Worm (Caenorhabditis elegans) whole organism, L4 larva: Measurements from ENCODE around the gene F25B3.5.

Experiments
- F26F4.8 ChIP-seq: fragments of 200-800 bp; sonication (Bioruptor generic); conservative IDR thresholded peaks from 2 replicates; pipeline ENCODE4 v1.3.6; 2022; ENCODE audit warnings: missing genetic modification characterization, missing compliant biosample characterization
- F49E8.2 ChIP-seq: sonication (generic microtip); optimal IDR thresholded peaks from 2 replicates; lab custom pipeline; 2016; ENCODE audit warnings: missing compliant biosample characterization, mild to moderate bottlenecking, missing genetic modification characterization, borderline replicate concordance
- T26A8.4 ChIP-seq: fragments of 200-800 bp; sonication (Bioruptor generic); IDR thresholded peaks from 2 replicates; pipeline ENCODE4 v1.3.6; 2022; ENCODE audit warnings: missing genetic modification characterization, missing compliant biosample characterization
- Y5F2A.4 ChIP-seq: fragments of 200-800 bp; sonication (Bioruptor generic); optimal IDR thresholded peaks from 2 replicates; lab custom pipeline; 2018; ENCODE audit warnings: mild to moderate bottlenecking, missing genetic modification characterization, missing compliant biosample characterization
- aly-2 ChIP-seq: sonication (generic microtip); optimal IDR thresholded peaks from 2 replicates; lab custom pipeline; 2018; ENCODE audit warnings: missing biosample characterization, missing genetic modification characterization
- arid-1 ChIP-seq: fragments of 200-800 bp; sonication (Bioruptor generic); conservative IDR thresholded peaks from 2 replicates; pipeline ENCODE4 v1.3.6; 2022; ENCODE audit warnings: missing genetic modification reagents, missing genetic modification characterization, missing compliant biosample characterization
- attf-4 ChIP-seq: sonication (generic microtip); optimal IDR thresholded peaks from 3 replicates; lab custom pipeline; 2017; ENCODE audit warnings: missing biosample characterization, missing genetic modification characterization
- ceh-44 ChIP-seq: fragments of 200-800 bp; sonication (Bioruptor generic); IDR thresholded peaks from 2 replicates; pipeline ENCODE4 v1.3.6; 2022; ENCODE audit warnings: missing genetic modification reagents, missing genetic modification characterization, missing compliant biosample characterization
- ceh-62 ChIP-seq: sonication (generic microtip); optimal IDR thresholded peaks from 2 replicates; lab custom pipeline; 2017; ENCODE audit warnings: missing biosample characterization, missing genetic modification characterization
- ceh-82 ChIP-seq: sonication (generic microtip); optimal IDR thresholded peaks from 2 replicates; lab custom pipeline; 2017; ENCODE audit warnings: missing biosample characterization, missing genetic modification characterization
- ctbp-1 ChIP-seq: fragments of 200-800 bp; sonication (Bioruptor generic); IDR thresholded peaks from 2 replicates; pipeline ENCODE4 v1.3.6; 2022; ENCODE audit warnings: missing genetic modification reagents, missing genetic modification characterization, missing compliant biosample characterization
- daf-12 ChIP-seq: fragments of 150-350 bp; optimal IDR thresholded peaks from 2 replicates; lab custom pipeline; 2014; ENCODE audit warnings: missing biosample characterization, missing genetic modification reagents, missing genetic modification characterization
- daf-8 ChIP-seq: fragments of 200-800 bp; sonication (Bioruptor generic); IDR thresholded peaks from 2 replicates; pipeline ENCODE4 v1.3.6; 2022; ENCODE audit warnings: missing genetic modification characterization, missing compliant biosample characterization
- dpl-1 ChIP-seq: fragments of 150-350 bp; optimal IDR thresholded peaks from 2 replicates; lab custom pipeline; 2014; ENCODE audit warnings: missing biosample characterization, missing genetic modification reagents, missing genetic modification characterization
- dve-1 ChIP-seq: sonication (generic microtip); optimal IDR thresholded peaks from 2 replicates; lab custom pipeline; 2017; ENCODE audit warnings: antibody characterized with exemption, mild to moderate bottlenecking, missing genetic modification characterization, missing compliant biosample characterization; ENCODE audit not compliant: insufficient read depth
- egl-43 ChIP-seq: fragments of 200-800 bp; sonication (Bioruptor generic); IDR thresholded peaks from 2 replicates; pipeline ENCODE4 v1.3.6; 2022; ENCODE audit warnings: missing genetic modification reagents, missing genetic modification characterization, missing compliant biosample characterization
- gei-8 ChIP-seq: fragments of 200-800 bp; sonication (Bioruptor generic); optimal IDR thresholded peaks from 2 replicates; lab custom pipeline; 2018; ENCODE audit warnings: mild to moderate bottlenecking, missing genetic modification characterization, missing compliant biosample characterization
- hif-1 ChIP-seq, 2 experiments: sonication (generic microtip); optimal IDR thresholded peaks; 2 replicates each; lab custom pipeline; 2016 to 2017; ENCODE audit warnings: missing compliant biosample characterization in 2 of 2, missing genetic modification characterization in 2 of 2, missing genetic modification reagents in 2 of 2, missing genotype in 2 of 2, mild to moderate bottlenecking in 1 of 2
- hlh-11 ChIP-seq: fragments of 200-800 bp; sonication (Bioruptor generic); optimal IDR thresholded peaks from 2 replicates; lab custom pipeline; 2018; ENCODE audit warnings: mild to moderate bottlenecking, missing genetic modification characterization, missing compliant biosample characterization
- jun-1 ChIP-seq: fragments of 150-350 bp; optimal IDR thresholded peaks from 2 replicates; lab custom pipeline; 2014; ENCODE audit warnings: missing biosample characterization, missing genetic modification reagents, missing genetic modification characterization
- lin-1 ChIP-seq: fragments of 200-800 bp; sonication (Bioruptor generic); IDR thresholded peaks from 2 replicates; pipeline ENCODE4 v1.3.6; 2022; ENCODE audit warnings: missing genetic modification reagents, missing genetic modification characterization, missing compliant biosample characterization
- lin-15B ChIP-seq: fragments of 150-350 bp; sonication (generic microtip); optimal IDR thresholded peaks from 3 replicates; lab custom pipeline; 2014; ENCODE audit warnings: missing biosample characterization, missing genetic modification characterization
- lin-39 ChIP-seq: fragments of 150-350 bp; optimal IDR thresholded peaks from 2 replicates; lab custom pipeline; 2014; ENCODE audit warnings: missing biosample characterization, missing genetic modification reagents, missing genetic modification characterization
- lir-3 ChIP-seq: sonication (generic microtip); optimal IDR thresholded peaks from 2 replicates; lab custom pipeline; 2016; ENCODE audit warnings: mild to moderate bottlenecking, missing genetic modification characterization, missing compliant biosample characterization
- lsy-2 ChIP-seq, 2 experiments: fragments of 150-350 bp in 1 of 2; sonication (generic microtip) in 1 of 2; optimal IDR thresholded peaks; 2 replicates each; lab custom pipeline; 2014 to 2017; ENCODE audit warnings: missing biosample characterization in 2 of 2, missing genetic modification characterization in 2 of 2
- madf-5 ChIP-seq, 2 experiments: fragments of 200-800 bp; sonication (Bioruptor generic); IDR thresholded peaks; 2 replicates each; pipeline ENCODE4 v1.3.6; 2022; ENCODE audit warnings: missing compliant biosample characterization in 2 of 2, missing genetic modification characterization in 2 of 2
- madf-9 ChIP-seq: fragments of 200-800 bp; sonication (Bioruptor generic); conservative IDR thresholded peaks from 2 replicates; pipeline ENCODE4 v1.3.6; 2022; ENCODE audit warnings: missing genetic modification reagents, missing genetic modification characterization, missing compliant biosample characterization
- mdt-29 ChIP-seq: fragments of 200-800 bp; sonication (Bioruptor generic); IDR thresholded peaks from 2 replicates; pipeline ENCODE4 v1.3.6; 2022; ENCODE audit warnings: missing genetic modification reagents, missing genetic modification characterization, missing compliant biosample characterization
- mep-1 ChIP-seq: fragments of 150-350 bp; sonication (generic microtip); optimal IDR thresholded peaks from 3 replicates; lab custom pipeline; 2014; ENCODE audit warnings: missing biosample characterization, missing genetic modification characterization
- nhr-11 ChIP-seq: fragments of 150-350 bp; optimal IDR thresholded peaks from 2 replicates; lab custom pipeline; 2014; ENCODE audit warnings: missing biosample characterization, missing genetic modification characterization
- nhr-111 ChIP-seq: fragments of 200-800 bp; sonication (Bioruptor generic); optimal IDR thresholded peaks from 2 replicates; lab custom pipeline; 2018; ENCODE audit warnings: mild to moderate bottlenecking, missing genetic modification characterization, missing compliant biosample characterization
- nhr-25 ChIP-seq: sonication (generic microtip); optimal IDR thresholded peaks from 2 replicates; lab custom pipeline; 2017; ENCODE audit warnings: missing genetic modification characterization, mild to moderate bottlenecking, missing compliant biosample characterization, antibody characterized with exemption, moderate library complexity, borderline replicate concordance; ENCODE audit not compliant: insufficient read depth
- nhr-42 ChIP-seq: fragments of 200-800 bp; sonication (Bioruptor generic); IDR thresholded peaks from 2 replicates; pipeline ENCODE4 v1.3.6; 2022; ENCODE audit warnings: missing genetic modification characterization, missing compliant biosample characterization
- nhr-6 ChIP-seq: fragments of 150-350 bp; optimal IDR thresholded peaks from 2 replicates; lab custom pipeline; 2014; ENCODE audit warnings: missing biosample characterization, missing genetic modification characterization
- pha-4 ChIP-seq, 2 experiments: fragments of 150-350 bp in 1 of 2; fragments of 200-800 bp in 1 of 2; sonication (Bioruptor generic) in 1 of 2; IDR thresholded peaks in 1 of 2; optimal IDR thresholded peaks in 1 of 2; 2 replicates each; pipeline versions ENCODE4 v1.3.6 to Lab custom; 2014 to 2022; ENCODE audit warnings: missing genetic modification characterization in 2 of 2, missing genetic modification reagents in 2 of 2, missing biosample characterization in 1 of 2, missing compliant biosample characterization in 1 of 2
- php-3 ChIP-seq: fragments of 200-800 bp; sonication (Bioruptor generic); IDR thresholded peaks from 2 replicates; pipeline ENCODE4 v1.3.6; 2022; ENCODE audit warnings: missing genetic modification reagents, missing genetic modification characterization, missing compliant biosample characterization
- rbr-2 ChIP-seq: sonication (generic microtip); optimal IDR thresholded peaks from 2 replicates; lab custom pipeline; 2016; ENCODE audit warnings: missing genotype, missing genetic modification characterization, missing compliant biosample characterization
- set-16 ChIP-seq: fragments of 200-800 bp; sonication (Bioruptor generic); IDR thresholded peaks from 2 replicates; pipeline ENCODE4 v1.3.6; 2022; ENCODE audit warnings: missing genetic modification reagents, missing genetic modification characterization, missing compliant biosample characterization
- snpc-1.2 ChIP-seq: fragments of 200-800 bp; sonication (Bioruptor generic); IDR thresholded peaks from 2 replicates; pipeline ENCODE4 v1.3.6; 2022; ENCODE audit warnings: missing genetic modification reagents, missing genetic modification characterization, missing compliant biosample characterization
- snpc-4 ChIP-seq: fragments of 150-350 bp; optimal IDR thresholded peaks from 2 replicates; lab custom pipeline; 2014; ENCODE audit warnings: missing biosample characterization, missing genetic modification characterization
- spr-1 ChIP-seq: sonication (generic microtip); optimal IDR thresholded peaks from 2 replicates; lab custom pipeline; 2016; ENCODE audit warnings: mild to moderate bottlenecking, missing genetic modification characterization, missing compliant biosample characterization
- spr-3 ChIP-seq: fragments of 200-800 bp; sonication (Bioruptor generic); optimal IDR thresholded peaks from 2 replicates; lab custom pipeline; 2018; ENCODE audit warnings: mild to moderate bottlenecking, missing genetic modification characterization, missing compliant biosample characterization
- tra-1 ChIP-seq: fragments of 200-800 bp; sonication (Bioruptor generic); IDR thresholded peaks from 2 replicates; pipeline ENCODE4 v1.3.6; 2022; ENCODE audit warnings: missing genetic modification reagents, missing genetic modification characterization, missing compliant biosample characterization
- unc-130 ChIP-seq: sonication (generic microtip); optimal IDR thresholded peaks from 2 replicates; lab custom pipeline; 2016; ENCODE audit warnings: missing genetic modification reagents, missing genetic modification characterization, missing compliant biosample characterization
- unc-39 ChIP-seq: sonication (generic microtip); optimal IDR thresholded peaks from 2 replicates; lab custom pipeline; 2017; ENCODE audit warnings: missing biosample characterization, missing genetic modification characterization
- zag-1 ChIP-seq: fragments of 150-350 bp; optimal IDR thresholded peaks from 2 replicates; lab custom pipeline; 2014; ENCODE audit warnings: missing biosample characterization, missing genetic modification characterization
- zfp-2 ChIP-seq: sonication (generic microtip); optimal IDR thresholded peaks from 2 replicates; lab custom pipeline; 2016; ENCODE audit warnings: mild to moderate bottlenecking, missing genetic modification characterization, missing compliant biosample characterization
- zip-11 ChIP-seq: fragments of 200-800 bp; sonication (Bioruptor generic); IDR thresholded peaks from 2 replicates; pipeline ENCODE4 v1.3.6; 2022; ENCODE audit warnings: missing genetic modification characterization, missing compliant biosample characterization
- zip-2 ChIP-seq: fragments of 150-350 bp; optimal IDR thresholded peaks from 2 replicates; lab custom pipeline; 2014; ENCODE audit warnings: missing biosample characterization, missing genetic modification characterization
- ztf-7 ChIP-seq: fragments of 150-350 bp; optimal IDR thresholded peaks from 2 replicates; lab custom pipeline; 2014; ENCODE audit warnings: missing biosample characterization, missing genetic modification characterization

F25B3.5 gene

ce11 chrV:9546860-9547269, 23.2 kb downstream of the F25B3.5 start, which contains the start of gene his-37 (continued):
- peak; percentile 99 for TF ChIP-seq hlh-11 (tag; lab: Kevin White, UChicago)
- peak; percentile 97 for TF ChIP-seq jun-1 (tag; lab: Kevin White, UChicago)
- peak; percentile 95 to 97 for TF ChIP-seq lsy-2 (tag; optimal IDR thresholded peaks at IDR 0.05; lab: Kevin White, UChicago)
- TF ChIP-seq dve-1 (tag; lab: Kevin White, UChicago) = peak; percentile 100
- peak; percentile 54 for TF ChIP-seq snpc-4 (tag; lab: Kevin White, UChicago)
- peak; percentile 21 for TF ChIP-seq attf-4 (tag; lab: Kevin White, UChicago)
- TF ChIP-seq ceh-82 (tag; lab: Kevin White, UChicago) = no peak
- TF ChIP-seq mdt-29 (GFP tag; lab: Robert Waterston, UW) = peak; percentile 94
- peak; percentile 85 for TF ChIP-seq zfp-2 (tag; lab: Kevin White, UChicago)
- no peak for TF ChIP-seq F49E8.2
- TF ChIP-seq ceh-62 (tag; lab: Kevin White, UChicago) = no peak
- TF ChIP-seq snpc-1.2 (GFP tag; lab: Robert Waterston, UW) = no peak
- peak; percentile 17 for TF ChIP-seq gei-8
- TF ChIP-seq ztf-7 (tag; lab: Kevin White, UChicago) = peak; percentile 90
- TF ChIP-seq ctbp-1 (GFP tag; lab: Robert Waterston, UW) = peak; percentile 98
- TF ChIP-seq rbr-2 (tag; lab: Kevin White, UChicago) = peak; percentile 99
- TF ChIP-seq madf-9 (GFP tag; lab: Robert Waterston, UW) = peak; percentile 98
- peak; percentile 82 to 93 for TF ChIP-seq hif-1 (tag; optimal IDR thresholded peaks at IDR 0.05; lab: Kevin White, UChicago)
- TF ChIP-seq aly-2 (tag; lab: Kevin White, UChicago) = no peak
- peak; percentile 95 for TF ChIP-seq dpl-1 (GFP tag; lab: Kevin White, UChicago)
- TF ChIP-seq T26A8.4 = peak; percentile 98
- peak; percentile 94 for TF ChIP-seq php-3 (GFP tag; lab: Robert Waterston, UW)
- peak; percentile 99 for TF ChIP-seq mep-1 (tag; lab: Kevin White, UChicago)
- TF ChIP-seq Y5F2A.4 (GFP tag; lab: Kevin White, UChicago) = peak; percentile 84
- TF ChIP-seq madf-5 (GFP tag; IDR thresholded peaks at IDR 0.05; lab: Robert Waterston, UW) = peak in 1 of 2 experiments; percentile 86; a peak in 1 of 4 replicates
- peak; percentile 88 for TF ChIP-seq lir-3 (tag; lab: Kevin White, UChicago)
- peak; percentile 52 for TF ChIP-seq unc-39
- peak; percentile 97 for TF ChIP-seq nhr-42 (GFP tag; lab: Robert Waterston, UW)
- peak; percentile 92 for TF ChIP-seq arid-1 (GFP tag; lab: Robert Waterston, UW)
- TF ChIP-seq nhr-11 (tag; lab: Kevin White, UChicago) = peak; percentile 100
- peak; percentile 98 for TF ChIP-seq nhr-6 (tag; lab: Kevin White, UChicago)
- peak; percentile 96 for TF ChIP-seq spr-1 (tag; lab: Kevin White, UChicago)
- peak; percentile 85; the same call in 1 of the 2 replicates for TF ChIP-seq daf-8
- TF ChIP-seq lin-1 (GFP tag; lab: Robert Waterston, UW) = peak; percentile 94
- peak; percentile 95 for TF ChIP-seq egl-43 (GFP tag; lab: Robert Waterston, UW)
- TF ChIP-seq zag-1 (tag; lab: Kevin White, UChicago) = peak; percentile 83
- peak; percentile 97 for TF ChIP-seq pha-4 (GFP tag; IDR thresholded peaks at IDR 0.05; lab: Robert Waterston, UW)
- TF ChIP-seq pha-4 (tag; optimal IDR thresholded peaks at IDR 0.05; lab: Kevin White, UChicago) = peak; percentile 98
- TF ChIP-seq lin-15B (tag; lab: Kevin White, UChicago) = no peak
- peak; percentile 92 for TF ChIP-seq zip-2
- peak; percentile 51; the same call in 1 of the 2 replicates for TF ChIP-seq set-16
- TF ChIP-seq F26F4.8 (GFP tag; lab: Robert Waterston, UW) = no peak
- TF ChIP-seq lin-39 (tag; lab: Kevin White, UChicago) = peak; percentile 62
- peak; percentile 98 for TF ChIP-seq nhr-25 (tag; lab: Kevin White, UChicago)
- TF ChIP-seq zip-11 (GFP tag; lab: Robert Waterston, UW) = no peak
- no peak for TF ChIP-seq nhr-111 (GFP tag; lab: Kevin White, UChicago)
- TF ChIP-seq tra-1 (GFP tag; lab: Robert Waterston, UW) = peak; percentile 98
- TF ChIP-seq daf-12 (tag; lab: Kevin White, UChicago) = no peak
- peak; percentile 89 for TF ChIP-seq spr-3 (GFP tag; lab: Kevin White, UChicago)
- no peak for TF ChIP-seq ceh-44 (GFP tag; lab: Robert Waterston, UW)
- no peak for TF ChIP-seq unc-130
